Worm (Caenorhabditis elegans) whole organism, L1 larva: ENCODE data around the gene ugt-66.

Source experiments
- C16A3.4 ChIP-seq: fragments of 150-350 bp; optimal IDR thresholded peaks from 2 replicates; lab custom pipeline; 2014; ENCODE audit warnings: missing biosample characterization, missing genetic modification characterization
- C34B4.2 ChIP-seq: sonication (generic microtip); optimal IDR thresholded peaks from 2 replicates; lab custom pipeline; 2017; ENCODE audit warnings: mild to moderate bottlenecking, missing genetic modification characterization, missing compliant biosample characterization
- Y116A8C.19 ChIP-seq: sonication (generic microtip); optimal IDR thresholded peaks from 2 replicates; lab custom pipeline; 2016; ENCODE audit warnings: missing compliant biosample characterization, missing genetic modification characterization, borderline replicate concordance
- aly-2 ChIP-seq: fragments of 150-350 bp; optimal IDR thresholded peaks from 2 replicates; lab custom pipeline; 2014; ENCODE audit warnings: missing biosample characterization, missing genetic modification characterization
- ama-1 ChIP-seq: fragments of 150-350 bp; optimal IDR thresholded peaks from 2 replicates; lab custom pipeline; 2014
- blmp-1 ChIP-seq: fragments of 150-350 bp; optimal IDR thresholded peaks from 2 replicates; lab custom pipeline; 2014; ENCODE audit warnings: missing biosample characterization, missing genetic modification characterization
- ceh-82 ChIP-seq, 3 experiments: fragments of 150-350 bp in 1 of 3; sonication (generic microtip) in 2 of 3; optimal IDR thresholded peaks; 2 replicates each; lab custom pipeline; 2014 to 2017; ENCODE audit warnings: missing biosample characterization in 3 of 3, missing genetic modification characterization in 3 of 3
- ceh-90 ChIP-seq: sonication (generic microtip); optimal IDR thresholded peaks from 2 replicates; lab custom pipeline; 2016; ENCODE audit warnings: missing genetic modification characterization, missing compliant biosample characterization
- dsc-1 ChIP-seq: sonication (generic microtip); optimal IDR thresholded peaks from 2 replicates; lab custom pipeline; 2016; ENCODE audit warnings: mild to moderate bottlenecking, missing genetic modification characterization, missing compliant biosample characterization
- efl-1 ChIP-seq, 4 experiments: fragments of 150-350 bp; optimal IDR thresholded peaks in 3 of 4; peaks in 1 of 4; 1 replicate in 1 of 4; 2 replicates in 3 of 4; lab custom pipeline; 2014; ENCODE audit warnings: missing biosample characterization in 2 of 4, missing genetic modification characterization in 2 of 4, missing genetic modification reagents in 2 of 4
- efl-3 ChIP-seq: fragments of 200-800 bp; sonication (Bioruptor generic); optimal IDR thresholded peaks from 2 replicates; lab custom pipeline; 2018; ENCODE audit warnings: mild to moderate bottlenecking, missing genetic modification characterization, missing compliant biosample characterization
- egl-13 ChIP-seq: sonication (generic microtip); optimal IDR thresholded peaks from 2 replicates; lab custom pipeline; 2016; ENCODE audit warnings: missing genotype, missing genetic modification reagents, missing genetic modification characterization, missing compliant biosample characterization
- egl-27 ChIP-seq, 2 experiments: fragments of 150-350 bp in 1 of 2; sonication (generic microtip); optimal IDR thresholded peaks; 3 replicates each; lab custom pipeline; 2017 to 2018; ENCODE audit warnings: missing biosample characterization in 2 of 2, missing genetic modification characterization in 2 of 2, missing genetic modification reagents in 2 of 2
- elt-2 ChIP-seq: sonication (generic microtip); optimal IDR thresholded peaks from 2 replicates; lab custom pipeline; 2016; ENCODE audit warnings: missing genetic modification characterization, mild to moderate bottlenecking, inconsistent platforms, missing compliant biosample characterization, missing genetic modification reagents
- elt-3 ChIP-seq, 6 experiments: fragments of 150-350 bp in 1 of 6; sonication (generic microtip); optimal IDR thresholded peaks; 2 replicates each; lab custom pipeline; 2017 to 2018; ENCODE audit warnings: missing biosample characterization in 6 of 6, missing genetic modification characterization in 6 of 6, inconsistent platforms in 1 of 6
- fkh-10 ChIP-seq: sonication (generic microtip); optimal IDR thresholded peaks from 2 replicates; lab custom pipeline; 2017; ENCODE audit warnings: missing biosample characterization, missing genetic modification reagents, missing genetic modification characterization
- fkh-4 ChIP-seq: sonication (generic microtip); optimal IDR thresholded peaks from 2 replicates; lab custom pipeline; 2016; ENCODE audit warnings: missing compliant biosample characterization, missing genetic modification characterization, borderline replicate concordance
- fkh-8 ChIP-seq: sonication (generic microtip); optimal IDR thresholded peaks from 2 replicates; lab custom pipeline; 2016; ENCODE audit warnings: mild to moderate bottlenecking, missing genetic modification characterization, missing compliant biosample characterization
- fos-1 ChIP-seq: fragments of 150-350 bp; optimal IDR thresholded peaks from 2 replicates; lab custom pipeline; 2014; ENCODE audit warnings: missing biosample characterization, missing genetic modification characterization
- hlh-17 ChIP-seq: fragments of 200-800 bp; sonication (Bioruptor generic); optimal IDR thresholded peaks from 2 replicates; lab custom pipeline; 2018; ENCODE audit warnings: missing genetic modification characterization, mild to moderate bottlenecking, missing compliant biosample characterization, moderate library complexity, borderline replicate concordance
- hlh-4 ChIP-seq: sonication (generic microtip); optimal IDR thresholded peaks from 2 replicates; lab custom pipeline; 2016; ENCODE audit warnings: mild to moderate bottlenecking, missing genetic modification characterization, missing compliant biosample characterization
- isw-1 ChIP-seq: fragments of 200-800 bp; sonication (Bioruptor generic); IDR thresholded peaks from 2 replicates; pipeline ENCODE4 v1.3.6; 2022; ENCODE audit warnings: missing genetic modification characterization, missing compliant biosample characterization
- jun-1 ChIP-seq: fragments of 150-350 bp; optimal IDR thresholded peaks from 2 replicates; lab custom pipeline; 2014; ENCODE audit warnings: missing biosample characterization, missing genetic modification reagents, missing genetic modification characterization
- lin-14 ChIP-seq: fragments of 200-800 bp; sonication (Bioruptor generic); optimal IDR thresholded peaks from 2 replicates; lab custom pipeline; 2018; ENCODE audit warnings: mild to moderate bottlenecking, missing genetic modification characterization, moderate library complexity, missing compliant biosample characterization
- mdl-1 ChIP-seq, 2 experiments: fragments of 150-350 bp; optimal IDR thresholded peaks; 2 replicates each; lab custom pipeline; 2014 to 2017; ENCODE audit warnings: missing biosample characterization in 2 of 2, missing genetic modification characterization in 2 of 2, inconsistent platforms in 1 of 2
- mef-2 ChIP-seq: fragments of 150-350 bp; optimal IDR thresholded peaks from 2 replicates; lab custom pipeline; 2014; ENCODE audit warnings: missing biosample characterization, missing genetic modification characterization
- mep-1 ChIP-seq: fragments of 150-350 bp; optimal IDR thresholded peaks from 2 replicates; lab custom pipeline; 2014; ENCODE audit warnings: missing biosample characterization, missing genetic modification characterization
- nhr-11 ChIP-seq: fragments of 150-350 bp; optimal IDR thresholded peaks from 2 replicates; lab custom pipeline; 2014; ENCODE audit warnings: missing biosample characterization, missing genetic modification characterization
- nhr-237 ChIP-seq: fragments of 150-350 bp; optimal IDR thresholded peaks from 2 replicates; lab custom pipeline; 2014; ENCODE audit warnings: missing biosample characterization, missing genetic modification characterization
- nhr-28 ChIP-seq: fragments of 150-350 bp; optimal IDR thresholded peaks from 2 replicates; lab custom pipeline; 2014; ENCODE audit warnings: missing biosample characterization, missing genetic modification characterization
- nhr-47 ChIP-seq: sonication (generic microtip); optimal IDR thresholded peaks from 2 replicates; lab custom pipeline; 2016; ENCODE audit warnings: mild to moderate bottlenecking, missing genetic modification characterization, moderate library complexity, missing compliant biosample characterization
- nhr-85 ChIP-seq: sonication (generic microtip); peaks from one replicate; lab custom pipeline; 2016; ENCODE audit warnings: missing genetic modification characterization, inconsistent platforms, missing compliant biosample characterization
- pax-3 ChIP-seq: fragments of 200-800 bp; sonication (Bioruptor generic); optimal IDR thresholded peaks from 2 replicates; lab custom pipeline; 2018; ENCODE audit warnings: mild to moderate bottlenecking, missing genetic modification characterization, moderate library complexity, missing compliant biosample characterization
- rnt-1 ChIP-seq: sonication (generic microtip); optimal IDR thresholded peaks from 2 replicates; lab custom pipeline; 2016; ENCODE audit warnings: mild to moderate bottlenecking, missing genetic modification characterization, moderate library complexity, missing compliant biosample characterization
- skn-1 ChIP-seq: fragments of 150-350 bp; optimal IDR thresholded peaks from 2 replicates; lab custom pipeline; 2014; ENCODE audit warnings: missing biosample characterization, missing genetic modification characterization
- snu-23 ChIP-seq: sonication (generic microtip); optimal IDR thresholded peaks from 2 replicates; lab custom pipeline; 2016; ENCODE audit warnings: missing genetic modification characterization, missing compliant biosample characterization
- sptf-1 ChIP-seq: fragments of 150-350 bp; optimal IDR thresholded peaks from 2 replicates; lab custom pipeline; 2014; ENCODE audit warnings: missing biosample characterization, missing genetic modification characterization
- tbx-2 ChIP-seq: sonication (generic microtip); optimal IDR thresholded peaks from 2 replicates; lab custom pipeline; 2016; ENCODE audit warnings: missing genetic modification characterization, missing compliant biosample characterization
- tlp-1 ChIP-seq: fragments of 150-350 bp; optimal IDR thresholded peaks from 2 replicates; lab custom pipeline; 2014; ENCODE audit warnings: missing biosample characterization, missing genetic modification characterization
- unc-130 ChIP-seq: fragments of 150-350 bp; optimal IDR thresholded peaks from 2 replicates; lab custom pipeline; 2017; ENCODE audit warnings: missing biosample characterization, missing genetic modification characterization, inconsistent platforms
- unc-30 ChIP-seq: sonication (generic microtip); optimal IDR thresholded peaks from 2 replicates; lab custom pipeline; 2017; ENCODE audit warnings: missing biosample characterization, missing genetic modification characterization
- unc-62 ChIP-seq: fragments of 150-350 bp; optimal IDR thresholded peaks from 2 replicates; lab custom pipeline; 2014; ENCODE audit warnings: missing biosample characterization, missing genetic modification reagents, missing genetic modification characterization
- unc-86 ChIP-seq: sonication (generic microtip); optimal IDR thresholded peaks from 2 replicates; lab custom pipeline; 2016; ENCODE audit warnings: missing genetic modification characterization, missing compliant biosample characterization
- unc-98 ChIP-seq: fragments of 200-800 bp; sonication (Bioruptor generic); IDR thresholded peaks from 2 replicates; pipeline ENCODE4 v1.3.6; 2022; ENCODE audit warnings: missing genetic modification characterization, missing compliant biosample characterization
- vab-15 ChIP-seq: sonication (generic microtip); optimal IDR thresholded peaks from 2 replicates; lab custom pipeline; 2017; ENCODE audit warnings: missing genotype, mild to moderate bottlenecking, missing genetic modification characterization, missing compliant biosample characterization
- xbp-1 ChIP-seq: sonication (generic microtip); optimal IDR thresholded peaks from 2 replicates; lab custom pipeline; 2016; ENCODE audit warnings: missing genetic modification characterization, missing compliant biosample characterization
- zag-1 ChIP-seq: fragments of 150-350 bp; optimal IDR thresholded peaks from 2 replicates; lab custom pipeline; 2014; ENCODE audit warnings: missing biosample characterization, missing genetic modification characterization
- ztf-11 ChIP-seq, 2 experiments: sonication (generic microtip); optimal IDR thresholded peaks; 2 replicates each; lab custom pipeline; 2016 to 2017; ENCODE audit warnings: missing genetic modification characterization in 2 of 2, missing biosample characterization in 1 of 2, missing compliant biosample characterization in 1 of 2

ugt-66 gene

ce11 chrIII:6207046-6207445 is 12.7 kb upstream of the ugt-66 start:
- TF ChIP-seq efl-3: no peak
- TF ChIP-seq aly-2: no peak
- TF ChIP-seq Y116A8C.19 (tag; lab: Kevin White, UChicago): no peak
- TF ChIP-seq snu-23 (GFP tag; lab: Kevin White, UChicago): no peak
- TF ChIP-seq lin-14: no peak
- TF ChIP-seq elt-3 (tag; optimal IDR thresholded peaks at IDR 0.05; lab: Kevin White, UChicago): no peak
- TF ChIP-seq elt-2 (tag; lab: Kevin White, UChicago): no peak
- no peak for TF ChIP-seq mef-2
- no peak for TF ChIP-seq tlp-1
- no peak for TF ChIP-seq vab-15 (tag; lab: Kevin White, UChicago)
- no peak for TF ChIP-seq nhr-11 (tag; lab: Kevin White, UChicago)
- TF ChIP-seq zag-1 (tag; lab: Kevin White, UChicago): no peak
- TF ChIP-seq unc-30 (tag; lab: Kevin White, UChicago): no peak
- no peak for TF ChIP-seq xbp-1 (tag; lab: Kevin White, UChicago)
- TF ChIP-seq fkh-10 (GFP tag; lab: Kevin White, UChicago): no peak

- TF ChIP-seq unc-62 (GFP tag; lab: Kevin White, UChicago): no peak
- peak; percentile 44 for TF ChIP-seq dsc-1 (tag; lab: Kevin White, UChicago)
- TF ChIP-seq egl-27 (tag; optimal IDR thresholded peaks at IDR 0.05; lab: Kevin White, UChicago): no peak
- peak; percentile 11 for TF ChIP-seq nhr-237 (tag; lab: Kevin White, UChicago)
- no peak for TF ChIP-seq ama-1
- TF ChIP-seq efl-3: no peak
- peak; percentile 89 for TF ChIP-seq C16A3.4 (tag; lab: Kevin White, UChicago)
- no peak for TF ChIP-seq egl-13 (tag; lab: Kevin White, UChicago)
- peak; percentile 63 for TF ChIP-seq tbx-2
- peak; percentile 79 for TF ChIP-seq unc-130 (tag; lab: Kevin White, UChicago)
- TF ChIP-seq nhr-47 (tag; lab: Kevin White, UChicago): peak; percentile 72
- no peak for TF ChIP-seq fkh-4 (tag; lab: Kevin White, UChicago)
- peak; percentile 83 for TF ChIP-seq mep-1 (tag; lab: Kevin White, UChicago)
- no peak for TF ChIP-seq sptf-1 (tag; lab: Kevin White, UChicago)
- no peak for TF ChIP-seq fkh-10 (GFP tag; lab: Kevin White, UChicago)
- no peak for TF ChIP-seq jun-1 (tag; lab: Kevin White, UChicago)
- TF ChIP-seq rnt-1 (tag; lab: Kevin White, UChicago): peak; percentile 85
- peak; percentile 60 for TF ChIP-seq isw-1 (GFP tag; lab: Robert Waterston, UW)
- TF ChIP-seq zag-1 (tag; lab: Kevin White, UChicago): no peak
- TF ChIP-seq ceh-82 (tag; optimal IDR thresholded peaks at IDR 0.05; lab: Kevin White, UChicago): peak; percentile 60 to 80 (median 61)
- no peak for TF ChIP-seq unc-30 (tag; lab: Kevin White, UChicago)
- no peak for TF ChIP-seq C34B4.2 (tag; lab: Kevin White, UChicago)
- no peak for TF ChIP-seq nhr-11 (tag; lab: Kevin White, UChicago)
- TF ChIP-seq hlh-4 (tag; lab: Kevin White, UChicago): no peak
- peak in 1 of 2 experiments; percentile 41 for TF ChIP-seq ztf-11 (tag; optimal IDR thresholded peaks at IDR 0.05; lab: Kevin White, UChicago)
- TF ChIP-seq blmp-1: peak; percentile 71
- no peak for TF ChIP-seq pax-3 (tag; lab: Kevin White, UChicago)
- TF ChIP-seq mdl-1 (tag; optimal IDR thresholded peaks at IDR 0.05; lab: Kevin White, UChicago): peak in 1 of 2 experiments; percentile 69
- no peak for TF ChIP-seq mef-2
- no peak for TF ChIP-seq nhr-28 (tag; lab: Kevin White, UChicago)
- TF ChIP-seq fkh-8 (tag; lab: Kevin White, UChicago): peak; percentile 66
- no peak for TF ChIP-seq hlh-17
- TF ChIP-seq aly-2: peak; percentile 29
- TF ChIP-seq vab-15 (tag; lab: Kevin White, UChicago): peak; percentile 44
- peak; percentile 79 for TF ChIP-seq snu-23 (GFP tag; lab: Kevin White, UChicago)
- TF ChIP-seq nhr-85 (tag; lab: Kevin White, UChicago): peak; percentile 75
- no peak for TF ChIP-seq unc-98 (GFP tag; lab: Robert Waterston, UW)
- TF ChIP-seq unc-86 (tag; lab: Kevin White, UChicago): peak; percentile 52
- TF ChIP-seq skn-1: peak; percentile 76
- TF ChIP-seq fos-1 (tag; lab: Kevin White, UChicago): peak; percentile 51
- peak in 4 of 6 experiments; percentile 30 to 69 (median 38) for TF ChIP-seq elt-3 (tag; optimal IDR thresholded peaks at IDR 0.05; lab: Kevin White, UChicago)
- peak; percentile 82 to 88 for TF ChIP-seq efl-1 (optimal IDR thresholded peaks at IDR 0.05; lab: Kevin White, UChicago)
- TF ChIP-seq efl-1 (GFP tag; optimal IDR thresholded peaks at IDR 0.05 in 1 of 2; lab: Kevin White, UChicago): peak; percentile 73 to 96
- TF ChIP-seq ceh-90: no peak
Measured at ce11 chrIII:6206161-6206853, 11.9 kb upstream of the ugt-66 start, which contains the start of the genes sna-3 and rps-3. Gene sna-3 (minus strand): TSS chrIII:6206211. Gene rps-3 (plus strand): TSS chrIII:6206803.
